Worm (Caenorhabditis elegans) whole organism, L4/young adult: ENCODE measurements around the gene neg-1.
A peak's percentile ranks its signal among the peaks of the same experiment; 100 is the strongest.

ENCODE experiments used
- W03F9.2 ChIP-seq: fragments of 150-350 bp; optimal IDR thresholded peaks from 2 replicates; lab custom pipeline; 2014; ENCODE audit warnings: missing biosample characterization, missing genetic modification characterization
- dao-5 ChIP-seq: sonication (generic microtip); optimal IDR thresholded peaks from 2 replicates; lab custom pipeline; 2016; ENCODE audit warnings: missing genotype, missing genetic modification characterization, moderate library complexity, missing compliant biosample characterization
- him-1 ChIP-seq: sonication (generic microtip); optimal IDR thresholded peaks from 2 replicates; lab custom pipeline; 2016; ENCODE audit warnings: missing genotype, missing genetic modification reagents, missing genetic modification characterization, missing compliant biosample characterization

DNA sequence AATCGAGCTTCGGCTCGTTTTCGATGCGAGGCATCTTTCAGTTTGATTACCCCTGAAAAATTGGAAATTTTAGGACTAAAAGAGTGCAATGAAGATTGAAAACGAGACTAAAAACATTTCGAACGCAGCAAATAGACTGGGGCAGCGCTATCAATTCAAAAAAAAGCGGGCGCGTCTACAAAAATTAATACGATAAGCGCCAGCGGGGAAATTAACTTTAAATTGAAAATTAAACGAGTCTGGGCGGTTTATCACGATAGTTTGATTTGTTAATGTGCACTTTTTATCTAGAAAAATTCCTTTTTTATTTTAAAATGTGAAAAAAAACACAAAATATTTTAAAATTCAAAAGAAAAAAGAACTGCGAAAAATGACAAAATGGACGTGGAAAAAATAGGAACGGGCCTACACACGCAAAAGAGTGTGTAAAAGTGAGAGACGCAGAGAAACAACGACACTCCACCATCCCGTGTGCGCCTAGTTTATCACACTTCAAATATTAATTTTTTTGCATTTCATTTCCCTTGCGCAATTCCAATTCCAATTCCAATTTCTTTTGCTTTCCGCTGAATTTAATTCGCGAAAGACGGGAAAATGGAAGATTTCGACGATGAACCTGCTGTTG lies 3.3 kb downstream of the neg-1 start, which contains the start of the genes gmpr-1 and fipp-1:
- TF ChIP-seq dao-5 (tag; lab: Kevin White, UChicago) (no peak), W03F9.2 (tag; lab: Kevin White, UChicago) (peak; percentile 6), him-1 (tag; lab: Kevin White, UChicago) (no peak)
